Fruit fly (Drosophila melanogaster) whole organism, wandering third instar larva: Measurements from ENCODE around the gene CG33700.

Experiments
- Abd-B ChIP-seq: fragments of >200 bp; optimal IDR thresholded peaks from 2 replicates; lab custom pipeline; 2017; ENCODE audit warnings: missing biosample characterization, missing genetic modification characterization
- CG9705 ChIP-seq: fragments of 200-800 bp; sonication (Bioruptor generic); optimal IDR thresholded peaks from 2 replicates; lab custom pipeline; 2018; ENCODE audit warnings: missing biosample characterization, mild to moderate bottlenecking, missing genetic modification characterization
- CrebA ChIP-seq: fragments of 200-800 bp; sonication (Bioruptor generic); optimal IDR thresholded peaks from 2 replicates; lab custom pipeline; 2016; ENCODE audit warnings: missing biosample characterization, mild to moderate bottlenecking, missing genetic modification characterization, borderline replicate concordance
- Dfd ChIP-seq: fragments of >200 bp; optimal IDR thresholded peaks from 2 replicates; lab custom pipeline; 2017; ENCODE audit warnings: missing biosample characterization, missing genetic modification characterization
- Dif ChIP-seq: fragments of 200-275, 200-300 bp; sonication (Bioruptor generic); optimal IDR thresholded peaks from 2 replicates; lab custom pipeline; 2018; ENCODE audit warnings: missing biosample characterization, missing genetic modification characterization; ENCODE audit not compliant: partially characterized antibody
- GATAd ChIP-seq: sonication (Bioruptor generic); optimal IDR thresholded peaks from 2 replicates; lab custom pipeline; 2016; ENCODE audit warnings: missing biosample characterization, missing genetic modification characterization
- HLH106 ChIP-seq: fragments of 200-800 bp; optimal IDR thresholded peaks from 3 replicates; lab custom pipeline; 2019; ENCODE audit warnings: missing biosample characterization, mild to moderate bottlenecking, missing genetic modification characterization, moderate library complexity
- Hnf4 ChIP-seq: fragments of 200-800 bp; sonication (Bioruptor generic); optimal IDR thresholded peaks from 2 replicates; lab custom pipeline; 2016; ENCODE audit warnings: missing biosample characterization, mild to moderate bottlenecking, missing genetic modification characterization
- Hr78 ChIP-seq: fragments of >200 bp; optimal IDR thresholded peaks from 2 replicates; lab custom pipeline; 2017; ENCODE audit warnings: missing biosample characterization, missing genetic modification characterization
- Hr83 ChIP-seq: fragments of 200-300 bp; sonication (Bioruptor generic); optimal IDR thresholded peaks from 2 replicates; lab custom pipeline; 2016; ENCODE audit warnings: missing biosample characterization, mild to moderate bottlenecking, missing genetic modification characterization, moderate library complexity; ENCODE audit not compliant: poor library complexity, severe bottlenecking
- Mio ChIP-seq: sonication (Bioruptor generic); optimal IDR thresholded peaks from 2 replicates; lab custom pipeline; 2016; ENCODE audit warnings: missing biosample characterization, missing genetic modification characterization
- Myc ChIP-seq: fragments of >200 bp; optimal IDR thresholded peaks from 2 replicates; lab custom pipeline; 2017
- N ChIP-seq: fragments of >200 bp; optimal IDR thresholded peaks from 2 replicates; lab custom pipeline; 2018; ENCODE audit warnings: missing biosample characterization, missing external identifiers, missing genetic modification characterization
- OdsH ChIP-seq: fragments of 200-800 bp; sonication (Bioruptor generic); optimal IDR thresholded peaks from 2 replicates; lab custom pipeline; 2016; ENCODE audit warnings: missing biosample characterization, mild to moderate bottlenecking, missing genetic modification characterization
- Sp1 ChIP-seq: fragments of 200-800 bp; sonication (Bioruptor generic); optimal IDR thresholded peaks from 3 replicates; lab custom pipeline; 2019; ENCODE audit warnings: missing biosample characterization, mild to moderate bottlenecking, missing genetic modification characterization, moderate library complexity
- Vsx2 ChIP-seq: fragments of 200-300, 225-300 bp; sonication (Bioruptor generic); optimal IDR thresholded peaks from 2 replicates; lab custom pipeline; 2018; ENCODE audit warnings: missing biosample characterization, missing genetic modification characterization; ENCODE audit not compliant: partially characterized antibody
- br ChIP-seq: fragments of 200-800 bp; sonication (Bioruptor generic); optimal IDR thresholded peaks from 2 replicates; lab custom pipeline; 2016; ENCODE audit warnings: missing biosample characterization, missing genetic modification characterization
- brk ChIP-seq: fragments of 200-800 bp; sonication (Bioruptor generic); optimal IDR thresholded peaks from 2 replicates; lab custom pipeline; 2016; ENCODE audit warnings: missing biosample characterization, mild to moderate bottlenecking, missing genetic modification characterization
- dmrt93B ChIP-seq: fragments of 200-800 bp; sonication (Bioruptor generic); optimal IDR thresholded peaks from 2 replicates; lab custom pipeline; 2018; ENCODE audit warnings: missing biosample characterization, mild to moderate bottlenecking, missing genetic modification characterization
- dsf ChIP-seq: sonication (Bioruptor generic); optimal IDR thresholded peaks from 2 replicates; lab custom pipeline; 2016; ENCODE audit warnings: missing biosample characterization, missing genetic modification characterization, borderline replicate concordance
- ey ChIP-seq: fragments of 200-800 bp; sonication (Bioruptor generic); optimal IDR thresholded peaks from 2 replicates; lab custom pipeline; 2016; ENCODE audit warnings: missing biosample characterization, missing genetic modification characterization
- fru ChIP-seq: fragments of 200-800 bp; sonication (Bioruptor generic); optimal IDR thresholded peaks from 3 replicates; lab custom pipeline; 2016; ENCODE audit warnings: missing biosample characterization, mild to moderate bottlenecking, missing genetic modification characterization
- h ChIP-seq: fragments of 200-800 bp; sonication (Bioruptor generic); optimal IDR thresholded peaks from 3 replicates; lab custom pipeline; 2016; ENCODE audit warnings: missing biosample characterization, mild to moderate bottlenecking, missing genetic modification characterization
- jim ChIP-seq: fragments of 175-275, 200-325 bp; sonication (Bioruptor generic); optimal IDR thresholded peaks from 2 replicates; lab custom pipeline; 2016; ENCODE audit warnings: missing biosample characterization, mild to moderate bottlenecking, missing genetic modification characterization
- lola ChIP-seq: fragments of >200 bp; optimal IDR thresholded peaks from 2 replicates; lab custom pipeline; 2017; ENCODE audit warnings: missing biosample characterization, missing genetic modification characterization
- pan ChIP-seq: fragments of >200 bp; optimal IDR thresholded peaks from 2 replicates; lab custom pipeline; 2017
- psq ChIP-seq: fragments of 200-800 bp; sonication (Bioruptor generic); optimal IDR thresholded peaks from 3 replicates; lab custom pipeline; 2017; ENCODE audit warnings: missing biosample characterization, mild to moderate bottlenecking, missing genetic modification characterization, moderate library complexity
- sage ChIP-seq: fragments of 200-800 bp; sonication (Bioruptor generic); optimal IDR thresholded peaks from 2 replicates; lab custom pipeline; 2016; ENCODE audit warnings: missing biosample characterization, mild to moderate bottlenecking, missing genetic modification characterization
- sv ChIP-seq: fragments of 200-800 bp; sonication (Bioruptor generic); optimal IDR thresholded peaks from 3 replicates; lab custom pipeline; 2016; ENCODE audit warnings: missing biosample characterization, missing genetic modification characterization
- tai ChIP-seq: sonication (Bioruptor generic); optimal IDR thresholded peaks from 2 replicates; lab custom pipeline; 2016; ENCODE audit warnings: missing biosample characterization, missing genetic modification characterization
- usp ChIP-seq: fragments of >200 bp; optimal IDR thresholded peaks from 2 replicates; lab custom pipeline; 2017; ENCODE audit warnings: missing biosample characterization, missing genetic modification characterization
- woc ChIP-seq: sonication (Bioruptor generic); optimal IDR thresholded peaks from 2 replicates; lab custom pipeline; 2016; ENCODE audit warnings: missing biosample characterization, mild to moderate bottlenecking, missing genetic modification characterization

The CG33700 gene

dm6 chr3L:9492115-9492514 is 33.2 kb downstream of the CG33700 start, which contains the start of gene CG32037:
Gene CG32037 (minus strand): TSS chr3L:9492215.
- TF ChIP-seq lola (GFP tag; lab: Kevin White, UChicago): no peak
- no peak for TF ChIP-seq tai (GFP tag; lab: Kevin White, UChicago)
- no peak for TF ChIP-seq pan (lab: Kevin White, UChicago)
- no peak for TF ChIP-seq Myc
- TF ChIP-seq h: no peak
- TF ChIP-seq HLH106 (tag; lab: Kevin White, UChicago): no peak
- no peak for TF ChIP-seq Vsx2 (GFP tag; lab: Kevin White, UChicago)
- TF ChIP-seq sv (GFP tag; lab: Kevin White, UChicago): no peak
- no peak for TF ChIP-seq br (GFP tag; lab: Kevin White, UChicago)
- TF ChIP-seq Hr83: no peak
- TF ChIP-seq Dfd (GFP tag; lab: Kevin White, UChicago): no peak
- no peak for TF ChIP-seq sage
- TF ChIP-seq Mio (GFP tag; lab: Kevin White, UChicago): no peak
- no peak for TF ChIP-seq psq (GFP tag; lab: Kevin White, UChicago)
- no peak for TF ChIP-seq dmrt93B (GFP tag; lab: Kevin White, UChicago)
- no peak for TF ChIP-seq woc
- TF ChIP-seq fru (GFP tag; lab: Kevin White, UChicago): no peak
- no peak for TF ChIP-seq Hnf4 (GFP tag; lab: Kevin White, UChicago)
- TF ChIP-seq Dif (GFP tag; lab: Kevin White, UChicago): no peak
- no peak for TF ChIP-seq dsf (GFP tag; lab: Kevin White, UChicago)
- TF ChIP-seq, all 38 proteins: peak for 0

dm6 chr3L:9491331-9491730 is 34.0 kb downstream of the CG33700 start:
- TF ChIP-seq woc: no peak

- TF ChIP-seq sv (GFP tag; lab: Kevin White, UChicago) (no peak), OdsH (GFP tag; lab: Kevin White, UChicago) (no peak), fru (GFP tag; lab: Kevin White, UChicago) (no peak), sage (no peak), Abd-B (no peak), CG9705 (GFP tag; lab: Kevin White, UChicago) (no peak), lola (GFP tag; lab: Kevin White, UChicago) (no peak), Sp1 (no peak), GATAd (GFP tag; lab: Kevin White, UChicago) (no peak), jim (GFP tag; lab: Kevin White, UChicago) (no peak), Hr78 (GFP tag; lab: Kevin White, UChicago) (no peak), Dfd (GFP tag; lab: Kevin White, UChicago) (no peak), pan (lab: Kevin White, UChicago) (no peak), woc (no peak), ey (GFP tag; lab: Kevin White, UChicago) (no peak), HLH106 (tag; lab: Kevin White, UChicago) (no peak), N (GFP tag; lab: Kevin White, UChicago) (no peak), h (no peak), tai (GFP tag; lab: Kevin White, UChicago) (no peak)
- TF ChIP-seq, all 38 proteins: peak for 0
These were observed 34.9 kb downstream of the CG33700 start for dm6 chr3L:9490432-9490831.

DNA sequence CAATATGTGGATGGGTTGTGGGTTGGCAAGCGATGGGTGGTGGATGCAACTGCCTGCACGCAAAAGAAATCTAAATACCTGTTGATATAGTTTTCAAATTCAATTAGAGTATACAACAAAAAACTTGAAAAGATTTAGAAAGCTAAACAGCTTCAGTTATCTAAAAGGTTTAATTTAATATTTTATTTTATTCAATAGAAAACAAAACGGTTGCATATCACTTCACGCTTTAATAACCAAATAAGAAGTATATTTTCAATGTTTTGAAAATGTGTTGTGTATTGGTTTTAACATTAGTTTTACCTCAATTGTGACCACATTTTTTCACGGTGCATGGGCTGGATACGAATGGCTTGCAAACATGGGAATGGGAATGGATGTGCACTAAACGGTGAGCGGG is 35.7 kb downstream of the CG33700 start:
- TF ChIP-seq GATAd (GFP tag; lab: Kevin White, UChicago): no peak
- no peak for TF ChIP-seq Sp1
- no peak for TF ChIP-seq sage
- no peak for TF ChIP-seq brk

dm6 chr3L:9489133-9489532 is 36.2 kb downstream of the CG33700 start, which contains the start of gene CG32036:
Gene CG32036 (minus strand): TSS chr3L:9489233.
- TF ChIP-seq Hnf4 (GFP tag; lab: Kevin White, UChicago) (no peak), pan (lab: Kevin White, UChicago) (no peak), CrebA (no peak), usp (GFP tag; lab: Kevin White, UChicago) (no peak), psq (GFP tag; lab: Kevin White, UChicago) (no peak), tai (GFP tag; lab: Kevin White, UChicago) (no peak), Mio (GFP tag; lab: Kevin White, UChicago) (no peak), dmrt93B (GFP tag; lab: Kevin White, UChicago) (no peak), GATAd (GFP tag; lab: Kevin White, UChicago) (no peak), CG9705 (GFP tag; lab: Kevin White, UChicago) (no peak), brk (no peak), jim (GFP tag; lab: Kevin White, UChicago) (no peak), sage (no peak), br (GFP tag; lab: Kevin White, UChicago) (no peak), Dif (GFP tag; lab: Kevin White, UChicago) (no peak), N (GFP tag; lab: Kevin White, UChicago) (no peak), Abd-B (no peak), Hr83 (no peak), Sp1 (no peak)
